Worm (Caenorhabditis elegans) whole organism, early embryonic: ENCODE measurements around the gene rrf-3.

Source experiments
- aly-1 ChIP-seq: sonication (generic microtip); optimal IDR thresholded peaks from 2 replicates; lab custom pipeline; 2016; ENCODE audit warnings: missing genetic modification characterization, missing compliant biosample characterization
- ama-1 ChIP-seq: fragments of 150-350 bp; optimal IDR thresholded peaks from 2 replicates; lab custom pipeline; 2014
- hmbx-1 ChIP-seq: sonication (generic microtip); optimal IDR thresholded peaks from 2 replicates; lab custom pipeline; 2016; ENCODE audit warnings: mild to moderate bottlenecking, missing genetic modification characterization, missing compliant biosample characterization
- hnd-1 ChIP-seq: sonication (generic microtip); optimal IDR thresholded peaks from 2 replicates; lab custom pipeline; 2016; ENCODE audit warnings: missing genetic modification characterization, missing compliant biosample characterization
- scrt-1 ChIP-seq: fragments of 200-800 bp; sonication (Bioruptor generic); IDR thresholded peaks from 2 replicates; pipeline ENCODE4 v1.3.6; 2022; ENCODE audit warnings: missing genetic modification characterization, missing compliant biosample characterization
- tbx-37 ChIP-seq: fragments of 200-800 bp; sonication (Bioruptor generic); conservative IDR thresholded peaks from 2 replicates; pipeline ENCODE4 v1.3.6; 2022; ENCODE audit warnings: missing genetic modification reagents, missing genetic modification characterization, missing compliant biosample characterization

DNA sequence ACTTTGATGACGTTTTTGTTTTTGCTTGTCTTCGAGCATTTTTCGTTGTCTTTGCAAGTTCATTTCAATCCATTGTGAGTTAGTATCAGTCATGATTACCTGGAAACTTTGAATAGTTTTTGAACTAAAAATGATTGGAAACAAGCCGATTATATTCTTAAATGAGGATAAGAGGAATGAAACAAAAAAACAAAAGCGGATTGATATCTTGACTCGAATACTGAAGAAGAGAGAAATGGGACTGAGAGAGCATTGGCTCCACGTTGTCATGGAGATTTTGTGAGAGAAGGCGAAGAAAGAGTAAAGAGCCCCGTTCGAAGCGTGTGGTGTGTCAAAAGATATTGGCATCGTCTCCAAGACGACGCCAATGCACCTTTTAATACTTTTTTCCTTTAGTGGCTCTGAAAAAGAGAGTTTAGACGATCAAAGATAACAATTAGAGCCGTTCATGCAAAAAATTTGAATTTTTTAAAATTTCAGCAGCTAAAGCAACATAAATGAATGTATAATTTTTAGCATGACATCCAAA lies 5.4 kb upstream of the rrf-3 start, which contains the start of the genes tub-1 and tmem-138:
- TF ChIP-seq ama-1 (lab: Kevin White, UChicago) (no peak), aly-1 (tag; lab: Kevin White, UChicago) (no peak), hnd-1 (tag; lab: Kevin White, UChicago) (no peak), tbx-37 (GFP tag; lab: Robert Waterston, UW) (no peak), scrt-1 (no peak), hmbx-1 (tag; lab: Kevin White, UChicago) (no peak)
